Fruit fly (Drosophila melanogaster): ENCODE measurements around the gene Upf1.

Gene Upf1

dm6 chrX:11885356-11885755, 19.8 kb downstream of the Upf1 start:
- TF ChIP-seq Jra (GFP tag; optimal IDR thresholded peaks at IDR 0.05) (no peak), tai (GFP tag; optimal IDR thresholded peaks at IDR 0.05) (no peak), Dif (GFP tag; optimal IDR thresholded peaks at IDR 0.05; ENCODE audit: partially characterized antibody) (no peak), woc (GFP tag; optimal IDR thresholded peaks at IDR 0.05) (no peak), brk (GFP tag; optimal IDR thresholded peaks at IDR 0.05) (no peak), jim (GFP tag; optimal IDR thresholded peaks at IDR 0.05) (no peak), Hnf4 (GFP tag; optimal IDR thresholded peaks at IDR 0.05) (no peak), foxo (GFP tag; optimal IDR thresholded peaks at IDR 0.05) (peak in 1 of 2 experiments; percentile 14), N (GFP tag; optimal IDR thresholded peaks at IDR 0.05) (no peak)

dm6 chrX:11884134-11884533, 21.0 kb downstream of the Upf1 start:
- TF ChIP-seq jim (GFP tag; optimal IDR thresholded peaks at IDR 0.05) (no peak), dl (GFP tag; optimal IDR thresholded peaks at IDR 0.05; ENCODE audit: insufficient read depth in 1 of 2, partially characterized antibody in 2 of 2) (no peak), usp (GFP tag; optimal IDR thresholded peaks at IDR 0.05) (no peak), dmrt93B (GFP tag; optimal IDR thresholded peaks at IDR 0.05) (no peak), foxo (GFP tag; optimal IDR thresholded peaks at IDR 0.05) (no peak), Abd-B (GFP tag; optimal IDR thresholded peaks at IDR 0.05) (no peak), Vsx2 (GFP tag; optimal IDR thresholded peaks at IDR 0.05; ENCODE audit: partially characterized antibody) (no peak), CrebA (GFP tag; optimal IDR thresholded peaks at IDR 0.05; ENCODE audit: borderline replicate concordance) (no peak), Dfd (GFP tag; optimal IDR thresholded peaks at IDR 0.05) (no peak), sage (GFP tag; optimal IDR thresholded peaks at IDR 0.05) (no peak), fru (GFP tag; optimal IDR thresholded peaks at IDR 0.05) (no peak), sv (GFP tag; optimal IDR thresholded peaks at IDR 0.05) (no peak)

- TF ChIP-seq dsf (GFP tag; optimal IDR thresholded peaks at IDR 0.05; ENCODE audit: borderline replicate concordance), result no peak
- no peak for TF ChIP-seq Hr78 (GFP tag; optimal IDR thresholded peaks at IDR 0.05)
- no peak for TF ChIP-seq Hnf4 (GFP tag; optimal IDR thresholded peaks at IDR 0.05)
- TF ChIP-seq Myc (optimal IDR thresholded peaks at IDR 0.05), result no peak
- no peak for TF ChIP-seq CG9705 (GFP tag; optimal IDR thresholded peaks at IDR 0.05)
- TF ChIP-seq br (GFP tag; optimal IDR thresholded peaks at IDR 0.05), result no peak
- TF ChIP-seq Mio (GFP tag; optimal IDR thresholded peaks at IDR 0.05), result no peak
- TF ChIP-seq ey (GFP tag; optimal IDR thresholded peaks at IDR 0.05), result no peak
- TF ChIP-seq Jra (GFP tag; optimal IDR thresholded peaks at IDR 0.05), result no peak
- TF ChIP-seq Dfd (GFP tag; optimal IDR thresholded peaks at IDR 0.05), result no peak
- TF ChIP-seq Rel (GFP tag; optimal IDR thresholded peaks at IDR 0.05), result no peak
- no peak for TF ChIP-seq Rel (tag; optimal IDR thresholded peaks at IDR 0.05)
- TF ChIP-seq tai (GFP tag; optimal IDR thresholded peaks at IDR 0.05), result no peak
- no peak for TF ChIP-seq HLH106 (tag; optimal IDR thresholded peaks at IDR 0.05)
- no peak for TF ChIP-seq sage (GFP tag; optimal IDR thresholded peaks at IDR 0.05)
- no peak for TF ChIP-seq dl (GFP tag; optimal IDR thresholded peaks at IDR 0.05; ENCODE audit: insufficient read depth in 1 of 2, partially characterized antibody in 2 of 2)
- no peak for TF ChIP-seq Sp1 (GFP tag; optimal IDR thresholded peaks at IDR 0.05)
- no peak for TF ChIP-seq GATAd (GFP tag; optimal IDR thresholded peaks at IDR 0.05)
- no peak for TF ChIP-seq Dif (GFP tag; optimal IDR thresholded peaks at IDR 0.05; ENCODE audit: partially characterized antibody)
- TF ChIP-seq dmrt93B (GFP tag; optimal IDR thresholded peaks at IDR 0.05), result no peak
- TF ChIP-seq h (GFP tag; optimal IDR thresholded peaks at IDR 0.05), result no peak
These were observed 22.7 kb downstream of the Upf1 start for dm6 chrX:11882447-11882846.

- TF ChIP-seq Mio (GFP tag; optimal IDR thresholded peaks at IDR 0.05) (no peak), Rel (GFP tag; optimal IDR thresholded peaks at IDR 0.05) (no peak), Rel (tag; optimal IDR thresholded peaks at IDR 0.05) (no peak), usp (GFP tag; optimal IDR thresholded peaks at IDR 0.05) (no peak), ey (GFP tag; optimal IDR thresholded peaks at IDR 0.05) (no peak), Jra (GFP tag; optimal IDR thresholded peaks at IDR 0.05) (no peak), Dif (GFP tag; optimal IDR thresholded peaks at IDR 0.05; ENCODE audit: partially characterized antibody) (no peak), foxo (GFP tag; optimal IDR thresholded peaks at IDR 0.05) (no peak), Sp1 (GFP tag; optimal IDR thresholded peaks at IDR 0.05) (no peak), Myc (optimal IDR thresholded peaks at IDR 0.05) (no peak), br (GFP tag; optimal IDR thresholded peaks at IDR 0.05) (no peak), OdsH (GFP tag; optimal IDR thresholded peaks at IDR 0.05) (no peak), Hnf4 (GFP tag; optimal IDR thresholded peaks at IDR 0.05) (no peak), dsf (GFP tag; optimal IDR thresholded peaks at IDR 0.05; ENCODE audit: borderline replicate concordance) (no peak)
These were observed 23.5 kb downstream of the Upf1 start for dm6 chrX:11881686-11882085.

Measured in whole organism, wandering third instar larva.